Fruit fly (Drosophila melanogaster) whole organism, embryonic: ENCODE data around the gene Smu1.

ENCODE experiments used
- Atf3 ChIP-seq: fragments of 200-800 bp; sonication (Bioruptor generic); optimal IDR thresholded peaks from 3 replicates; lab custom pipeline; 2016; ENCODE audit warnings: missing biosample characterization, missing genetic modification characterization
- Awh ChIP-seq: fragments of 200-800 bp; sonication (Bioruptor generic); IDR thresholded peaks from 2 replicates; pipeline ENCODE4, ENCODE4 v1.3.6; 2022; ENCODE audit warnings: missing biosample characterization, missing genetic modification characterization
- CG11456 ChIP-seq: fragments of 200-800 bp; sonication (Bioruptor generic); IDR thresholded peaks from 3 replicates; pipeline ENCODE4 v1.3.6; 2022; ENCODE audit warnings: missing biosample characterization, missing genetic modification characterization
- CG11696 ChIP-seq: fragments of 200-800 bp; sonication (Bioruptor generic); IDR thresholded peaks from 2 replicates; pipeline ENCODE4 v1.3.6; 2022; ENCODE audit warnings: missing biosample characterization, missing genetic modification characterization
- CG13894 ChIP-seq: fragments of 200-800 bp; sonication (Bioruptor generic); optimal IDR thresholded peaks from 3 replicates; lab custom pipeline; 2018; ENCODE audit warnings: missing biosample characterization, mild to moderate bottlenecking, missing genetic modification characterization, moderate library complexity
- CG1529 ChIP-seq: fragments of 200-800 bp; sonication (Bioruptor generic); optimal IDR thresholded peaks from 3 replicates; lab custom pipeline; 2018; ENCODE audit warnings: missing biosample characterization, missing genetic modification characterization
- CG16863 ChIP-seq: fragments of 200-800 bp; sonication (Bioruptor generic); optimal IDR thresholded peaks from 3 replicates; lab custom pipeline; 2016; ENCODE audit warnings: missing biosample characterization, missing genetic modification characterization
- CG2202 ChIP-seq: fragments of 200-800 bp; sonication (Bioruptor generic); optimal IDR thresholded peaks from 2 replicates; lab custom pipeline; 2018; ENCODE audit warnings: missing biosample characterization, mild to moderate bottlenecking, missing genetic modification characterization
- CG30403 ChIP-seq: fragments of 200-800 bp; sonication (Bioruptor generic); optimal IDR thresholded peaks from 3 replicates; lab custom pipeline; 2016; ENCODE audit warnings: missing biosample characterization, missing genetic modification characterization
- CG34376 ChIP-seq: fragments of 200-800 bp; sonication (Bioruptor generic); optimal IDR thresholded peaks from 2 replicates; lab custom pipeline; 2018; ENCODE audit warnings: missing biosample characterization, mild to moderate bottlenecking, missing genetic modification characterization
- CG3726 ChIP-seq: fragments of 200-800 bp; sonication (Bioruptor generic); IDR thresholded peaks from 3 replicates; pipeline ENCODE4, ENCODE4 v1.3.6; 2022; ENCODE audit warnings: missing biosample characterization, missing genetic modification characterization
- CG4707 ChIP-seq: fragments of 200-800 bp; sonication (Bioruptor generic); optimal IDR thresholded peaks from 2 replicates; lab custom pipeline; 2018; ENCODE audit warnings: missing biosample characterization, mild to moderate bottlenecking, missing genetic modification characterization, moderate library complexity
- CG6254 ChIP-seq: fragments of 200-800 bp; sonication (Bioruptor generic); optimal IDR thresholded peaks from 3 replicates; lab custom pipeline; 2017; ENCODE audit warnings: mild to moderate bottlenecking, missing biosample characterization, missing genetic modification reagents, missing genetic modification characterization
- CG7271 ChIP-seq: fragments of 200-800 bp; sonication (Bioruptor generic); optimal IDR thresholded peaks from 2 replicates; lab custom pipeline; 2018; ENCODE audit warnings: missing biosample characterization, mild to moderate bottlenecking, missing genetic modification characterization, moderate library complexity
- CG7839 ChIP-seq: fragments of 200-800 bp; sonication (Bioruptor generic); optimal IDR thresholded peaks from 3 replicates; lab custom pipeline; 2018; ENCODE audit warnings: missing biosample characterization, mild to moderate bottlenecking, missing genetic modification characterization, moderate library complexity
- CG7987 ChIP-seq: fragments of 200-800 bp; sonication (Bioruptor generic); optimal IDR thresholded peaks from 2 replicates; lab custom pipeline; 2018; ENCODE audit warnings: missing biosample characterization, mild to moderate bottlenecking, missing genetic modification characterization, moderate library complexity
- CG9817 ChIP-seq: fragments of 200-800 bp; sonication (Bioruptor generic); optimal IDR thresholded peaks from 2 replicates; lab custom pipeline; 2018; ENCODE audit warnings: missing biosample characterization, mild to moderate bottlenecking, missing genetic modification characterization, moderate library complexity
- CTCF ChIP-seq: fragments of 200-800 bp; sonication (Bioruptor generic); optimal IDR thresholded peaks from 2 replicates; lab custom pipeline; 2017; ENCODE audit warnings: missing biosample characterization, mild to moderate bottlenecking, missing genetic modification characterization, moderate library complexity
- Drgx ChIP-seq: fragments of 200-800 bp; sonication (Bioruptor generic); IDR thresholded peaks from 2 replicates; pipeline ENCODE4 v1.3.6; 2022; ENCODE audit warnings: missing biosample characterization, missing genetic modification characterization
- Gsc ChIP-seq: fragments of 200-800 bp; sonication (Bioruptor generic); IDR thresholded peaks from 2 replicates; pipeline ENCODE4 v1.3.6; 2022; ENCODE audit warnings: missing biosample characterization, missing genetic modification characterization
- Hmr ChIP-seq: fragments of 200-800 bp; sonication (Bioruptor generic); optimal IDR thresholded peaks from 3 replicates; lab custom pipeline; 2017; ENCODE audit warnings: mild to moderate bottlenecking, missing biosample characterization, missing genetic modification reagents, missing genetic modification characterization
- Lhr ChIP-seq: fragments of 200-800 bp; sonication (Bioruptor generic); optimal IDR thresholded peaks from 3 replicates; lab custom pipeline; 2017; ENCODE audit warnings: mild to moderate bottlenecking, missing biosample characterization, missing genetic modification reagents, missing genetic modification characterization
- Oaz ChIP-seq: fragments of 200-800 bp; sonication (Bioruptor generic); IDR thresholded peaks from 2 replicates; pipeline ENCODE4 v1.3.6; 2022; ENCODE audit warnings: missing biosample characterization, missing genetic modification characterization
- Scr ChIP-seq: fragments of 200-800 bp; sonication (Bioruptor generic); IDR thresholded peaks from 2 replicates; pipeline ENCODE4 v1.3.6; 2022; ENCODE audit warnings: missing biosample characterization, missing genetic modification characterization; ENCODE audit not compliant: partially characterized antibody
- Sox102F ChIP-seq: fragments of 200-800 bp; sonication (Bioruptor generic); optimal IDR thresholded peaks from 2 replicates; lab custom pipeline; 2018; ENCODE audit warnings: missing biosample characterization, mild to moderate bottlenecking, missing genetic modification characterization, moderate library complexity
- Spps ChIP-seq: fragments of 200-800 bp; sonication (Bioruptor generic); optimal IDR thresholded peaks from 2 replicates; lab custom pipeline; 2018; ENCODE audit warnings: missing biosample characterization, mild to moderate bottlenecking, missing genetic modification characterization
- Sry-δ ChIP-seq: fragments of 200-800 bp; sonication (Bioruptor generic); optimal IDR thresholded peaks from 2 replicates; lab custom pipeline; 2016; ENCODE audit warnings: missing biosample characterization, missing genetic modification characterization
- Stat92E ChIP-seq, 3 experiments: fragments of >200 bp in 2 of 3; fragments of 200-800 bp in 1 of 3; sonication (Bioruptor generic) in 1 of 3; optimal IDR thresholded peaks; 2 replicates each; lab custom pipeline; 2017 to 2019; ENCODE audit warnings: missing biosample characterization in 3 of 3, missing genetic modification characterization in 3 of 3, mild to moderate bottlenecking in 1 of 3, moderate library complexity in 1 of 3
- Xbp1 ChIP-seq: fragments of 200-800 bp; sonication (Bioruptor generic); optimal IDR thresholded peaks from 3 replicates; lab custom pipeline; 2016; ENCODE audit warnings: missing biosample characterization, mild to moderate bottlenecking, missing genetic modification characterization
- ab ChIP-seq: fragments of 200-800 bp; sonication (Bioruptor generic); optimal IDR thresholded peaks from 2 replicates; lab custom pipeline; 2016; ENCODE audit warnings: missing biosample characterization, missing genetic modification characterization
- al ChIP-seq: fragments of 200-800 bp; sonication (Bioruptor generic); IDR thresholded peaks from 2 replicates; pipeline ENCODE4 v1.3.6; 2022; ENCODE audit warnings: missing biosample characterization, missing genetic modification characterization
- cato ChIP-seq: fragments of 200-800 bp; sonication (Bioruptor generic); optimal IDR thresholded peaks from 2 replicates; lab custom pipeline; 2016; ENCODE audit warnings: missing biosample characterization, missing genetic modification characterization, borderline replicate concordance
- cg ChIP-seq: fragments of 200-800 bp; sonication (Bioruptor generic); optimal IDR thresholded peaks from 3 replicates; lab custom pipeline; 2019; ENCODE audit warnings: missing biosample characterization, mild to moderate bottlenecking, missing genetic modification characterization, moderate library complexity
- dan ChIP-seq: fragments of 200-800 bp; sonication (Bioruptor generic); IDR thresholded peaks from 2 replicates; pipeline ENCODE4 v1.3.6; 2022; ENCODE audit warnings: missing biosample characterization, missing genetic modification characterization
- dysf ChIP-seq: fragments of 200-800 bp; sonication (Bioruptor generic); IDR thresholded peaks from 3 replicates; pipeline ENCODE4 v1.3.6; 2022; ENCODE audit warnings: missing biosample characterization, missing genetic modification characterization
- fu2 ChIP-seq: fragments of 200-800 bp; sonication (Bioruptor generic); optimal IDR thresholded peaks from 2 replicates; lab custom pipeline; 2016; ENCODE audit warnings: missing biosample characterization, missing genetic modification characterization
- hb ChIP-seq: fragments of 200-800 bp; sonication (Bioruptor generic); IDR thresholded peaks from 3 replicates; pipeline ENCODE4 v1.3.6; 2022; ENCODE audit warnings: missing biosample characterization, missing genetic modification characterization; ENCODE audit not compliant: partially characterized antibody
- insv ChIP-seq, 2 experiments: fragments of 200-800 bp; sonication (Bioruptor generic); optimal IDR thresholded peaks; 3 replicates each; lab custom pipeline; 2016 to 2018; ENCODE audit warnings: missing biosample characterization in 2 of 2, missing genetic modification characterization in 2 of 2
- lilli ChIP-seq: fragments of 200-800 bp; sonication (Bioruptor generic); optimal IDR thresholded peaks from 3 replicates; lab custom pipeline; 2016; ENCODE audit warnings: missing biosample characterization, missing genetic modification characterization
- lola ChIP-seq, 3 experiments: fragments of >200 bp in 2 of 3; fragments of 200-800 bp in 1 of 3; sonication (Bioruptor generic) in 1 of 3; optimal IDR thresholded peaks; 2 replicates each; lab custom pipeline; 2017 to 2019; ENCODE audit warnings: missing biosample characterization in 3 of 3, missing genetic modification characterization in 3 of 3, mild to moderate bottlenecking in 1 of 3, moderate library complexity in 1 of 3
- nerfin-1 ChIP-seq: fragments of 200-800 bp; sonication (Bioruptor generic); optimal IDR thresholded peaks from 3 replicates; lab custom pipeline; 2019; ENCODE audit warnings: missing biosample characterization, mild to moderate bottlenecking, missing genetic modification characterization, moderate library complexity
- nerfin-2 ChIP-seq: fragments of 200-800 bp; sonication (Bioruptor generic); IDR thresholded peaks from 2 replicates; pipeline ENCODE4 v1.3.6; 2022; ENCODE audit warnings: missing biosample characterization, missing genetic modification characterization; ENCODE audit not compliant: partially characterized antibody
- nmo ChIP-seq: fragments of 200-800 bp; sonication (Bioruptor generic); optimal IDR thresholded peaks from 2 replicates; lab custom pipeline; 2018; ENCODE audit warnings: missing biosample characterization, mild to moderate bottlenecking, missing genetic modification characterization, moderate library complexity
- org-1 ChIP-seq: fragments of 200-800 bp; sonication (Bioruptor generic); optimal IDR thresholded peaks from 2 replicates; lab custom pipeline; 2017; ENCODE audit warnings: missing biosample characterization, missing genetic modification characterization
- pros ChIP-seq: fragments of 200-800 bp; sonication (Bioruptor generic); optimal IDR thresholded peaks from 3 replicates; lab custom pipeline; 2019; ENCODE audit warnings: missing biosample characterization, mild to moderate bottlenecking, missing genetic modification characterization, moderate library complexity
- rib ChIP-seq: fragments of 200-800 bp; sonication (Bioruptor generic); IDR thresholded peaks from 2 replicates; pipeline ENCODE4 v1.3.6; 2022; ENCODE audit warnings: missing biosample characterization, missing genetic modification characterization
- ttk ChIP-seq: fragments of 200-800 bp; sonication (Bioruptor generic); IDR thresholded peaks from 2 replicates; pipeline ENCODE4 v2.1.2; 2022; ENCODE audit warnings: missing biosample characterization, missing genetic modification characterization
- tup ChIP-seq: fragments of 200-800 bp; sonication (Bioruptor generic); optimal IDR thresholded peaks from 2 replicates; lab custom pipeline; 2016; ENCODE audit warnings: missing biosample characterization, mild to moderate bottlenecking, missing genetic modification characterization, moderate library complexity
- wek ChIP-seq: fragments of 200-800 bp; sonication (Bioruptor generic); optimal IDR thresholded peaks from 3 replicates; lab custom pipeline; 2018; ENCODE audit warnings: missing biosample characterization, mild to moderate bottlenecking, missing genetic modification characterization, moderate library complexity
- zfh2 ChIP-seq: fragments of 200-800 bp; sonication (Bioruptor generic); optimal IDR thresholded peaks from 2 replicates; lab custom pipeline; 2016; ENCODE audit warnings: missing biosample characterization, missing genetic modification characterization

Smu1 gene

DNA sequence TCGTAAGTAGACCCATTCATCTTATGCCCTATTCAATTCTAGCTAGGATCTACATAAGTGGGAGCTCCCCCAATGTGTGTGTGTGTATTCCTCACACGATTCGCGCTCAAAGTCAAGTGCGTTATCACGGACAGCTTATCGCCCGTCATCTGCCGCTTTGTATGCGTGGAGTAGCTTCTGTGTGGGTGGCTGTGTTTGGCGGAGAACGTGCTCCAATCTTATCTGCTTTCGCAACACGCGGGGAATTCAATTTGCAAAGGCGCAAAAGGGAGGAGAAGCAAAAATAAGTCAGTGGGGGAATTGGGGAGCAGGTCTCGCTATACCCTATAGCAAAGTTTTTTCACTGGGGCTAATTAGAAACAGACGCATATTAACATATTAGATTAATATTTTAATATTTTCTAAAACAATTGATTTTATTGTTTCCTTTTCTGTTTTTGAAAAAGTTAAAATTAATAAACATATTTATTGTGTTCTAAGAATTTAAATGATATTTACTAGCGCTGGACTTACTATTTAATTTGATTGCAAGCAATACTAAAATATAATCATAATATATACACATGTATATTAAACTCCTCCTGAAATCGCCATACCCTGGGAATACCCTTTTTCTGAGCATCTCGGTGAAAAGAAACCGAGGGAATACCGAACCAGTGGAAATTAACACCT lies 4.1 kb upstream of the Smu1 start (continued):
- TF ChIP-seq CG34376 (GFP tag; lab: Kevin White, UChicago): peak; percentile 15
- no peak for TF ChIP-seq CG6254 (GFP tag; lab: Kevin White, UChicago)
- TF ChIP-seq CG16863 (GFP tag; lab: Kevin White, UChicago): no peak
- TF ChIP-seq Atf3: no peak
- no peak for TF ChIP-seq tup (GFP tag; lab: Kevin White, UChicago)
- TF ChIP-seq Stat92E (GFP tag; optimal IDR thresholded peaks at IDR 0.05; lab: Kevin White, UChicago): no peak
- TF ChIP-seq CG4707: no peak
- no peak for TF ChIP-seq nerfin-1 (tag; lab: Kevin White, UChicago)
- TF ChIP-seq al (GFP tag; lab: Robert Waterston, UW): peak; percentile 69
- no peak for TF ChIP-seq CTCF (GFP tag; lab: Kevin White, UChicago)
- TF ChIP-seq lilli (GFP tag; lab: Kevin White, UChicago): peak; percentile 46
- no peak for TF ChIP-seq Lhr
- TF ChIP-seq CG11456 (GFP tag; lab: Robert Waterston, UW): no peak
- TF ChIP-seq Gsc (GFP tag; lab: Robert Waterston, UW): no peak
- no peak for TF ChIP-seq CG2202 (tag; lab: Kevin White, UChicago)
- TF ChIP-seq Xbp1: no peak
- peak; percentile 26 for TF ChIP-seq Sox102F (GFP tag; lab: Kevin White, UChicago)
- TF ChIP-seq Oaz (GFP tag; lab: Robert Waterston, UW): no peak
- peak; percentile 42; the same call in 1 of the 2 replicates for TF ChIP-seq Drgx
- peak; percentile 26 for TF ChIP-seq CG9817 (tag; lab: Kevin White, UChicago)
- TF ChIP-seq fu2 (GFP tag; lab: Kevin White, UChicago): no peak
- peak; percentile 54 for TF ChIP-seq CG30403
- no peak for TF ChIP-seq lola (GFP tag; optimal IDR thresholded peaks at IDR 0.05; lab: Kevin White, UChicago)
- TF ChIP-seq cg: peak; percentile 6
- no peak for TF ChIP-seq pros (GFP tag; lab: Kevin White, UChicago)
- no peak for TF ChIP-seq Scr
- no peak for TF ChIP-seq dan (GFP tag; lab: Robert Waterston, UW)
- TF ChIP-seq dysf (GFP tag; lab: Robert Waterston, UW): peak; percentile 63
- TF ChIP-seq CG7839 (tag; lab: Kevin White, UChicago): peak; percentile 53
- no peak for TF ChIP-seq cato (GFP tag; lab: Kevin White, UChicago)
- no peak for TF ChIP-seq wek
- TF ChIP-seq ttk (GFP tag; lab: Robert Waterston, UW): no peak
- TF ChIP-seq Sry-δ (GFP tag; lab: Kevin White, UChicago): no peak
- TF ChIP-seq zfh2 (GFP tag; lab: Kevin White, UChicago): no peak
- TF ChIP-seq CG13894 (tag; lab: Kevin White, UChicago): peak; percentile 20
- no peak for TF ChIP-seq ab (GFP tag; lab: Kevin White, UChicago)
- TF ChIP-seq hb (GFP tag; lab: Robert Waterston, UW): no peak
- no peak for TF ChIP-seq CG1529 (GFP tag; lab: Kevin White, UChicago)
- TF ChIP-seq Hmr (GFP tag; lab: Kevin White, UChicago): peak; percentile 77
- TF ChIP-seq insv (GFP tag; optimal IDR thresholded peaks at IDR 0.05; lab: Kevin White, UChicago): no peak
- no peak for TF ChIP-seq Spps (tag; lab: Kevin White, UChicago)
- TF ChIP-seq CG11696 (GFP tag; lab: Robert Waterston, UW): no peak
- TF ChIP-seq nerfin-2: no peak
- TF ChIP-seq rib (GFP tag; lab: Robert Waterston, UW): peak; percentile 78
- no peak for TF ChIP-seq CG3726
- no peak for TF ChIP-seq nmo (GFP tag; lab: Kevin White, UChicago)
- no peak for TF ChIP-seq CG7987 (GFP tag; lab: Kevin White, UChicago)
- no peak for TF ChIP-seq Awh
- TF ChIP-seq org-1: peak; percentile 21
- TF ChIP-seq CG7271: no peak
